Worm (Caenorhabditis elegans): ENCODE results near the gene sma-9.
A peak's percentile ranks its signal among the peaks of the same experiment; 100 is the strongest.

Gene sma-9

ce11 chrX:10766966-10767644, 2.0 kb upstream of the sma-9 start:
- peak; percentile 18 for TF ChIP-seq ces-1 (GFP tag; optimal IDR thresholded peaks at IDR 0.05)
- no peak for TF ChIP-seq ztf-11 (tag; optimal IDR thresholded peaks at IDR 0.05)
- peak; percentile 39 for TF ChIP-seq elt-1 (tag; optimal IDR thresholded peaks at IDR 0.05; ENCODE audit: borderline replicate concordance, insufficient read depth)
- TF ChIP-seq blmp-1 (tag; optimal IDR thresholded peaks at IDR 0.05): no peak
- TF ChIP-seq nhr-28 (tag; optimal IDR thresholded peaks at IDR 0.05): no peak
- TF ChIP-seq cnd-1 (tag; optimal IDR thresholded peaks at IDR 0.05): no peak
- no peak for TF ChIP-seq flh-1 (GFP tag; optimal IDR thresholded peaks at IDR 0.05)
- no peak for TF ChIP-seq zip-8 (tag; optimal IDR thresholded peaks at IDR 0.05)
- TF ChIP-seq unc-120 (tag; optimal IDR thresholded peaks at IDR 0.05; ENCODE audit: poor library complexity, severe bottlenecking): no peak
- TF ChIP-seq ham-2 (GFP tag; optimal IDR thresholded peaks at IDR 0.05): no peak
- no peak for TF ChIP-seq sem-2 (GFP tag; optimal IDR thresholded peaks at IDR 0.05)
- TF ChIP-seq M03D4.4 (tag; optimal IDR thresholded peaks at IDR 0.05): no peak

ce11 chrX:10767669-10768068, 1.4 kb upstream of the sma-9 start:
- TF ChIP-seq lin-32 (GFP tag; optimal IDR thresholded peaks at IDR 0.05) (no peak), ceh-39 (tag; optimal IDR thresholded peaks at IDR 0.05) (no peak), mls-2 (tag; optimal IDR thresholded peaks at IDR 0.05) (no peak)

- no peak for TF ChIP-seq mep-1 (tag; optimal IDR thresholded peaks at IDR 0.05)
- peak; percentile 20 for TF ChIP-seq elt-1 (tag; optimal IDR thresholded peaks at IDR 0.05; ENCODE audit: borderline replicate concordance, insufficient read depth)
- TF ChIP-seq ceh-83 (GFP tag; optimal IDR thresholded peaks at IDR 0.05): peak; percentile 5
- TF ChIP-seq nhr-237 (tag; optimal IDR thresholded peaks at IDR 0.05): no peak
- TF ChIP-seq hlh-1 (tag; optimal IDR thresholded peaks at IDR 0.05): peak; percentile 69
Observed at ce11 chrX:10768289-10769153, 561 bp upstream of the sma-9 start.

- TF ChIP-seq lin-13 (tag; optimal IDR thresholded peaks at IDR 0.05): no peak
- peak; percentile 66 for TF ChIP-seq pha-4 (tag; optimal IDR thresholded peaks at IDR 0.05)
Observed at ce11 chrX:10769959-10770358, 877 bp downstream of the sma-9 start.

ce11 chrX:10770988-10771496, 2.0 kb downstream of the sma-9 start:
- no peak for TF ChIP-seq elt-3 (tag; optimal IDR thresholded peaks at IDR 0.05)
- TF ChIP-seq drap-1 (GFP tag; optimal IDR thresholded peaks at IDR 0.05): no peak
- peak; percentile 5 for TF ChIP-seq lsy-2 (tag; optimal IDR thresholded peaks at IDR 0.05)
- peak; percentile 6 for TF ChIP-seq sptf-1 (tag; optimal IDR thresholded peaks at IDR 0.05)
- peak; percentile 34 for TF ChIP-seq unc-62 (GFP tag; optimal IDR thresholded peaks at IDR 0.05)
- TF ChIP-seq hlh-1 (tag; optimal IDR thresholded peaks at IDR 0.05): peak; percentile 69
- TF ChIP-seq ces-1 (GFP tag; optimal IDR thresholded peaks at IDR 0.05): peak; percentile 61
- TF ChIP-seq blmp-1 (tag; optimal IDR thresholded peaks at IDR 0.05): peak; percentile 25
- TF ChIP-seq unc-120 (tag; optimal IDR thresholded peaks at IDR 0.05; ENCODE audit: poor library complexity, severe bottlenecking): peak; percentile 89
- no peak for TF ChIP-seq tbx-8 (GFP tag; optimal IDR thresholded peaks at IDR 0.05)

- TF ChIP-seq unc-62 (GFP tag; optimal IDR thresholded peaks at IDR 0.05) (peak; percentile 87), hlh-1 (tag; optimal IDR thresholded peaks at IDR 0.05) (peak; percentile 90), ceh-83 (GFP tag; optimal IDR thresholded peaks at IDR 0.05) (no peak), lin-13 (tag; optimal IDR thresholded peaks at IDR 0.05) (no peak), unc-120 (tag; optimal IDR thresholded peaks at IDR 0.05; ENCODE audit: poor library complexity, severe bottlenecking) (peak; percentile 97)
Observed at ce11 chrX:10772165-10772584, 3.1 kb downstream of the sma-9 start.

Measured in whole organism, mixed stage, embryonic.